Fruit fly (Drosophila melanogaster): ENCODE data around the gene Spn77Bb.

Spn77Bb gene

DNA sequence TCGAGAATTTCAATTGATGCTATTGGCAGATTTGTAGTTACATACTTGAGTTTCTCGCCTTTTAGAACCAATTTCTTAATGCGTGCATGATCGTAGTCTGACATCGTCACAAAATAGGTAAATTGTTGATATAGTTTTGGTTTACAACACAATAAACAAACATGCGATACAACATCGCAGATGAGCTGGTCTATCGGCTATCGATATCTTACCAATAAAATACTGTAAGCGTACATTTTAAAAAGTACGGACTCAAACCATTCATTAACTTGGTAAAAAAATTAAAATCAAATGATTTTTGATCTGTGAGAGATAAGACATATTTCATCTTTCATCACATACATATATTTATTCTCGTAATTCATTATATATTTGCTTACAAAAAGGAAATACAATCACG, 24.0 kb upstream of the Spn77Bb start, which contains the start of gene FRG1 (continued):
- peak; percentile 64 for TF ChIP-seq Sry-δ (GFP tag; optimal IDR thresholded peaks at IDR 0.05)
- TF ChIP-seq CG10959 (GFP tag; IDR thresholded peaks at IDR 0.05), result no peak
- peak; percentile 58 for TF ChIP-seq pzg (GFP tag; optimal IDR thresholded peaks at IDR 0.05)
- TF ChIP-seq chinmo (GFP tag; IDR thresholded peaks at IDR 0.05; ENCODE audit: partially characterized antibody), result 0 out of 4 replicates have a peak, but pooled peaks have one; percentile 69
- no peak for TF ChIP-seq CG9609 (GFP tag; optimal IDR thresholded peaks at IDR 0.05)
- TF ChIP-seq Doc2 (GFP tag; IDR thresholded peaks at IDR 0.05), result no peak
- no peak for TF ChIP-seq CG11696 (GFP tag; IDR thresholded peaks at IDR 0.05)
- no peak for TF ChIP-seq lmd (GFP tag; IDR thresholded peaks at IDR 0.05)
- TF ChIP-seq CG12299 (tag; optimal IDR thresholded peaks at IDR 0.05), result no peak
- TF ChIP-seq CG3995 (GFP tag; optimal IDR thresholded peaks at IDR 0.05), result no peak
- TF ChIP-seq phol (tag; optimal IDR thresholded peaks at IDR 0.05), result peak; percentile 34
- no peak for TF ChIP-seq CG3163 (GFP tag; optimal IDR thresholded peaks at IDR 0.05)
- no peak for TF ChIP-seq CG33557 (GFP tag; optimal IDR thresholded peaks at IDR 0.05)
- TF ChIP-seq kah (GFP tag; optimal IDR thresholded peaks at IDR 0.05), result no peak
- TF ChIP-seq otp (GFP tag; IDR thresholded peaks at IDR 0.05), result no peak
- TF ChIP-seq CG8478 (optimal IDR thresholded peaks at IDR 0.05), result no peak
- TF ChIP-seq CG31365 (tag; optimal IDR thresholded peaks at IDR 0.05), result no peak
- no peak for TF ChIP-seq Fer2 (tag; optimal IDR thresholded peaks at IDR 0.05)
- no peak for TF ChIP-seq CG13123 (GFP tag; optimal IDR thresholded peaks at IDR 0.05)
- no peak for TF ChIP-seq Lhr (GFP tag; optimal IDR thresholded peaks at IDR 0.05)
- TF ChIP-seq ATbp (GFP tag; optimal IDR thresholded peaks at IDR 0.05), result no peak
- TF ChIP-seq odd (GFP tag; optimal IDR thresholded peaks at IDR 0.05), result no peak
- no peak for TF ChIP-seq CG30431 (GFP tag; optimal IDR thresholded peaks at IDR 0.05)
- TF ChIP-seq CG10147 (GFP tag; optimal IDR thresholded peaks at IDR 0.05), result no peak
- no peak for TF ChIP-seq Ravus (GFP tag; IDR thresholded peaks at IDR 0.05)
- TF ChIP-seq run (tag; optimal IDR thresholded peaks at IDR 0.05), result no peak
- no peak for TF ChIP-seq CG7357 (GFP tag; IDR thresholded peaks at IDR 0.05)
- no peak for TF ChIP-seq chm (GFP tag; IDR thresholded peaks at IDR 0.05)
- TF ChIP-seq hkb (optimal IDR thresholded peaks at IDR 0.05), result no peak
- no peak for TF ChIP-seq hkb (GFP tag; IDR thresholded peaks at IDR 0.05)
- TF ChIP-seq Scr (GFP tag; IDR thresholded peaks at IDR 0.05; ENCODE audit: partially characterized antibody), result peak; percentile 75
- TF ChIP-seq wdn (GFP tag; IDR thresholded peaks at IDR 0.05), result no peak
- TF ChIP-seq Dp (GFP tag; optimal IDR thresholded peaks at IDR 0.05), result peak; percentile 58
- TF ChIP-seq CG13424 (tag; optimal IDR thresholded peaks at IDR 0.05), result no peak
- TF ChIP-seq CG9797 (GFP tag; optimal IDR thresholded peaks at IDR 0.05), result no peak
- no peak for TF ChIP-seq pum (GFP tag; optimal IDR thresholded peaks at IDR 0.05)
- TF ChIP-seq sna (GFP tag; IDR thresholded peaks at IDR 0.05; ENCODE audit: partially characterized antibody), result peak; percentile 61; the same call in 1 of the 2 replicates
- no peak for TF ChIP-seq CG9437 (GFP tag; optimal IDR thresholded peaks at IDR 0.05)
- TF ChIP-seq Chrac-16 (GFP tag; optimal IDR thresholded peaks at IDR 0.05), result no peak
- no peak for TF ChIP-seq fd96Cb (tag; optimal IDR thresholded peaks at IDR 0.05)
- TF ChIP-seq jing (GFP tag; optimal IDR thresholded peaks at IDR 0.05), result no peak
- TF ChIP-seq ab (GFP tag; optimal IDR thresholded peaks at IDR 0.05), result no peak
- no peak for TF ChIP-seq Usf (GFP tag; optimal IDR thresholded peaks at IDR 0.05)
- no peak for TF ChIP-seq cato (GFP tag; optimal IDR thresholded peaks at IDR 0.05; ENCODE audit: borderline replicate concordance)
- TF ChIP-seq ftz-f1 (GFP tag; optimal IDR thresholded peaks at IDR 0.05), result no peak
- no peak for TF ChIP-seq bsh (GFP tag; optimal IDR thresholded peaks at IDR 0.05)
- no peak for TF ChIP-seq CG6175 (GFP tag; IDR thresholded peaks at IDR 0.05)
- no peak for TF ChIP-seq B-H1 (GFP tag; IDR thresholded peaks at IDR 0.05)
- no peak for TF ChIP-seq Tbp (GFP tag; optimal IDR thresholded peaks at IDR 0.05)
- TF ChIP-seq CG31388 (GFP tag; optimal IDR thresholded peaks at IDR 0.05), result no peak
- no peak for TF ChIP-seq Sox100B (GFP tag; optimal IDR thresholded peaks at IDR 0.05)
- TF ChIP-seq bbx (GFP tag; IDR thresholded peaks at IDR 0.05; ENCODE audit: partially characterized antibody), result peak; percentile 85
